Fruit fly (Drosophila melanogaster): ENCODE measurements around the gene dnt.

dnt gene

DNA sequence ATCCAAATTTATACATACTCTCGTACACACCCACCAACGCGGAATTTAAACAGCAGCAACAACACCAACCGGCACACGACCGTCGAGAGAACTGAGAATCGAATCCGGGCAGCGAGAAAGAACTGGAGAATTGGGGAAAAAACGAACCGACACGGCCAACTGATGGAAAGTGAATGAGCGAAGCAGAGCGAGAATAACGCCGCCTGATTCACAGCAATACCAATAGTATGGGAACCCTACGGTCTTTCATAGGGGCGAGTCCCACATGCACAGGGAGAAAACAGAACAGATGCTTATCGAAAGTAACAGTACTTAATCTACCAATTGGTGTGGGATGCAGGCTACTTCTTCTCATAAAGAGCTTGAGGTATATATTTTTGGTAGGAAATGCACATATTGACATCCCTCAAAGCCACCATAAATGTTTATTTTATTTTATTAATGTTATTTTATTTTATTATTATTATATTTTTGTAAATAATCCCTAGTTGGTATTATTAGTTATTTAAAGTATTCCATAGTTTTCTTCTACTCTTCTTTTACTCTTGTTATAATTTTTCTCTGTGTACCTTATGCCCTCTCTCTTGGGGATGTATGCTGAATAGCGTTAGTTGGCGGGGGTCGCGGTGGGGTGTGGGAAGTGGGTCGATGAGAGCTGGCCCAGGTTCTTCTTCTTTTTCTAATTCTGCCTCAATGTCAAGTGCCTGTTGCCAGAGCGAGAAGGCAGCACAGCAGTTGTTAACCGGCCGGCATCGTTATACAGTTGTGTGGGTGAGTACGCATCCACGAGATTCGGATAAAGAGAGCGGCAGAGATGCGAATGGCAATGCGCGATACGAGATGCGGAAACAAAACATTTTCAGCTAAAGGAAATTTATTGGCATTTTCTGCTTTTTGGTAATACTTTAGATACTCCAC is 35.5 kb upstream of the dnt start, which contains the start of gene CG17544:
TSS of gene CG17544 (minus strand) at position 177 of the 918 bp plus-strand sequence.
- TF ChIP-seq pb (GFP tag; optimal IDR thresholded peaks at IDR 0.05) (no peak), CG12104 (GFP tag; optimal IDR thresholded peaks at IDR 0.05) (peak; percentile 52), B-H1 (GFP tag; IDR thresholded peaks at IDR 0.05) (no peak), Dfd (GFP tag; optimal IDR thresholded peaks at IDR 0.05) (no peak), CG4424 (GFP tag; optimal IDR thresholded peaks at IDR 0.05) (peak; percentile 73), CG32772 (GFP tag; IDR thresholded peaks at IDR 0.05) (peak; percentile 37; the same call in 1 of the 2 replicates), CG3726 (GFP tag; IDR thresholded peaks at IDR 0.05) (no peak; the same call in 2 of the 3 replicates), tap (tag; optimal IDR thresholded peaks at IDR 0.05) (peak; percentile 72), gt (GFP tag; IDR thresholded peaks at IDR 0.05) (no peak), D19A (tag; optimal IDR thresholded peaks at IDR 0.05) (peak; percentile 71), sna (GFP tag; IDR thresholded peaks at IDR 0.05; ENCODE audit: partially characterized antibody) (no peak), CG17361 (GFP tag; IDR thresholded peaks at IDR 0.05) (peak; percentile 87), Dek (tag; optimal IDR thresholded peaks at IDR 0.05) (peak; percentile 79), Lpt (GFP tag; optimal IDR thresholded peaks at IDR 0.05) (no peak), CG8290 (GFP tag; optimal IDR thresholded peaks at IDR 0.05) (peak; percentile 19), CG8290 (tag; optimal IDR thresholded peaks at IDR 0.05) (peak in 1 of 2 experiments; percentile 75), CG10565 (GFP tag; optimal IDR thresholded peaks at IDR 0.05) (no peak), slp2 (GFP tag; optimal IDR thresholded peaks at IDR 0.05) (peak; percentile 42), lbe (GFP tag; optimal IDR thresholded peaks at IDR 0.05) (peak; percentile 29), CG11456 (GFP tag; IDR thresholded peaks at IDR 0.05) (no peak), B-H2 (GFP tag; optimal IDR thresholded peaks at IDR 0.05) (peak; percentile 52), org-1 (GFP tag; optimal IDR thresholded peaks at IDR 0.05) (peak; percentile 20), CG6765 (GFP tag; optimal IDR thresholded peaks at IDR 0.05) (peak; percentile 82), CG7963 (GFP tag; IDR thresholded peaks at IDR 0.05; ENCODE audit: partially characterized antibody) (no peak), CG31224 (GFP tag; IDR thresholded peaks at IDR 0.05) (peak; percentile 46; the same call in 1 of the 2 replicates), CG4617 (GFP tag; optimal IDR thresholded peaks at IDR 0.05; ENCODE audit: borderline replicate concordance) (peak; percentile 36), sisA (GFP tag; IDR thresholded peaks at IDR 0.05) (peak; percentile 51), fd64A (GFP tag; optimal IDR thresholded peaks at IDR 0.05) (peak; percentile 21), ftz-f1 (GFP tag; optimal IDR thresholded peaks at IDR 0.05) (peak; percentile 95), Mad (GFP tag; optimal IDR thresholded peaks at IDR 0.05) (no peak), E2f1 (GFP tag; IDR thresholded peaks at IDR 0.05) (0 out of 2 replicates have a peak, but pooled peaks have one; percentile 30), jigr1 (GFP tag; IDR thresholded peaks at IDR 0.05) (peak; percentile 11; the same call in 1 of the 3 replicates), CG1233 (GFP tag; optimal IDR thresholded peaks at IDR 0.05) (peak; percentile 89), chn (GFP tag; optimal IDR thresholded peaks at IDR 0.05) (no peak), lab (GFP tag; optimal IDR thresholded peaks at IDR 0.05) (peak; percentile 91), z (GFP tag; IDR thresholded peaks at IDR 0.05) (no peak), CG10267 (tag; optimal IDR thresholded peaks at IDR 0.05) (peak; percentile 83), wor (GFP tag; IDR thresholded peaks at IDR 0.05) (peak; percentile 21; the same call in 1 of the 2 replicates), CG2202 (tag; optimal IDR thresholded peaks at IDR 0.05) (peak; percentile 42), CG6854 (GFP tag; optimal IDR thresholded peaks at IDR 0.05) (peak; percentile 73), Atf6 (GFP tag; IDR thresholded peaks at IDR 0.05) (peak; percentile 57), CG3281 (GFP tag; optimal IDR thresholded peaks at IDR 0.05) (peak; percentile 90), Hand (GFP tag; optimal IDR thresholded peaks at IDR 0.05) (peak; percentile 88), CG7357 (GFP tag; IDR thresholded peaks at IDR 0.05) (0 out of 3 replicates have a peak, but pooled peaks have one; percentile 42), al (GFP tag; IDR thresholded peaks at IDR 0.05) (peak; percentile 16; the same call in 1 of the 2 replicates), CG4282 (GFP tag; optimal IDR thresholded peaks at IDR 0.05) (no peak), HHEX (GFP tag; optimal IDR thresholded peaks at IDR 0.05) (peak; percentile 83), en (GFP tag; optimal IDR thresholded peaks at IDR 0.05) (no peak), CG17186 (GFP tag; optimal IDR thresholded peaks at IDR 0.05) (no peak)

Data from whole organism, embryonic.